Worm (Caenorhabditis elegans): ENCODE results near the gene wrt-5.

DNA sequence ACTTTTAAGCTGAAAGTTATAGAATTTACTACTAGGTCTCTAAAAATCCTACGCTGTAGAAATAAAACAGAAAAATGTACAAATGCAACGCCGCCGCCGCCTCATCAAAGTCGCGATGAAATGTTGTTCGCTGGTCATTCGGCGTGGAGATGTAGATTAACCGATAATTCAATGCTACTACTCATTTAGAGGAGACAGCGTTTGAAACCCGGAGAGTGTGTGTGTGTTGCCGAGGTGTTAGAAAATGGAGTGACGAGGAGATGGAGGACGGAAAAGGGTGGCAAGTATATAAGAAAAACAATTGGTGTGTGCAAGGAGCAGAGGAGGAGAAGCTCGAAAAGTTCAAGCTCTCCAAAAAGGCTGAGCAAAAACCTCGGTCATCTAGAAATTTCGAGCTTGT, 835 bp upstream of the wrt-5 start:
- no peak for TF ChIP-seq ama-1 (optimal IDR thresholded peaks at IDR 0.05)
- no peak for TF ChIP-seq B0310.2 (tag; optimal IDR thresholded peaks at IDR 0.05)
- no peak for TF ChIP-seq scrt-1 (GFP tag; IDR thresholded peaks at IDR 0.05)
- no peak for TF ChIP-seq F13C5.2 (tag; optimal IDR thresholded peaks at IDR 0.05)
- TF ChIP-seq flt-1 (GFP tag; IDR thresholded peaks at IDR 0.05): no peak
- TF ChIP-seq aly-1 (tag; optimal IDR thresholded peaks at IDR 0.05): no peak
- no peak for TF ChIP-seq pes-1 (GFP tag; IDR thresholded peaks at IDR 0.05)
- TF ChIP-seq hmbx-1 (tag; optimal IDR thresholded peaks at IDR 0.05): no peak
- TF ChIP-seq ceh-36 (tag; optimal IDR thresholded peaks at IDR 0.05): no peak
- TF ChIP-seq ceh-13 (GFP tag; optimal IDR thresholded peaks at IDR 0.05): no peak
- no peak for TF ChIP-seq sea-1 (GFP tag; conservative IDR thresholded peaks at IDR 0.05)
